Fruit fly (Drosophila melanogaster) whole organism, embryonic: ENCODE data around the gene RhoGAP18B.

Source experiments
- ATbp ChIP-seq: fragments of 200-800 bp; sonication (Bioruptor generic); optimal IDR thresholded peaks from 2 replicates; lab custom pipeline; 2017; ENCODE audit warnings: missing biosample characterization, mild to moderate bottlenecking, missing genetic modification characterization, missing genetic modification reagents
- Atf6 ChIP-seq: fragments of 200-800 bp; sonication (Bioruptor generic); IDR thresholded peaks from 2 replicates; pipeline ENCODE4 v1.3.6; 2022; ENCODE audit warnings: missing biosample characterization, missing genetic modification characterization
- C15 ChIP-seq: fragments of 200-800 bp; sonication (Bioruptor generic); IDR thresholded peaks from 3 replicates; pipeline ENCODE4 v1.3.6; 2022; ENCODE audit warnings: missing biosample characterization, missing genetic modification characterization
- CG10209 ChIP-seq: fragments of 200-800 bp; sonication (Bioruptor generic); optimal IDR thresholded peaks from 3 replicates; lab custom pipeline; 2017; ENCODE audit warnings: missing biosample characterization, mild to moderate bottlenecking, missing genetic modification characterization, missing genetic modification reagents
- CG10274 ChIP-seq: fragments of 200-800 bp; sonication (Bioruptor generic); optimal IDR thresholded peaks from 3 replicates; lab custom pipeline; 2017; ENCODE audit warnings: missing biosample characterization, mild to moderate bottlenecking, missing genetic modification characterization
- CG11504 ChIP-seq: fragments of 200-800 bp; sonication (Bioruptor generic); optimal IDR thresholded peaks from 3 replicates; lab custom pipeline; 2019; ENCODE audit warnings: missing biosample characterization, mild to moderate bottlenecking, missing genetic modification characterization, moderate library complexity
- CG11560 ChIP-seq: fragments of 200-800 bp; sonication (Bioruptor generic); IDR thresholded peaks from 3 replicates; pipeline ENCODE4 v1.3.6; 2022; ENCODE audit warnings: missing biosample characterization, missing genetic modification characterization
- CG13424 ChIP-seq: fragments of 200-800 bp; sonication (Bioruptor generic); optimal IDR thresholded peaks from 2 replicates; lab custom pipeline; 2019; ENCODE audit warnings: missing biosample characterization, mild to moderate bottlenecking, missing genetic modification characterization, moderate library complexity
- CG14014 ChIP-seq: fragments of 200-800 bp; sonication (Bioruptor generic); IDR thresholded peaks from 2 replicates; pipeline ENCODE4 v1.3.6; 2022; ENCODE audit warnings: missing biosample characterization, missing genetic modification characterization
- CG14441 ChIP-seq: fragments of 200-800 bp; sonication (Bioruptor generic); IDR thresholded peaks from 2 replicates; pipeline ENCODE4 v1.3.6; 2022; ENCODE audit warnings: missing biosample characterization, missing genetic modification characterization
- CG1529 ChIP-seq: fragments of 200-800 bp; sonication (Bioruptor generic); optimal IDR thresholded peaks from 3 replicates; lab custom pipeline; 2018; ENCODE audit warnings: missing biosample characterization, missing genetic modification characterization
- CG15514 ChIP-seq: fragments of 200-800 bp; sonication (Bioruptor generic); optimal IDR thresholded peaks from 3 replicates; lab custom pipeline; 2017; ENCODE audit warnings: missing biosample characterization, missing genetic modification characterization, mild to moderate bottlenecking, moderate library complexity, missing genetic modification reagents
- CG1602 ChIP-seq: fragments of 200-800 bp; sonication (Bioruptor generic); optimal IDR thresholded peaks from 3 replicates; lab custom pipeline; 2016; ENCODE audit warnings: missing biosample characterization, missing genetic modification characterization
- CG17359 ChIP-seq: fragments of 200-800 bp; sonication (Bioruptor generic); optimal IDR thresholded peaks from 3 replicates; lab custom pipeline; 2018; ENCODE audit warnings: missing biosample characterization, mild to moderate bottlenecking, missing genetic modification characterization, moderate library complexity
- CG18262 ChIP-seq: fragments of 200-800 bp; optimal IDR thresholded peaks from 3 replicates; lab custom pipeline; 2019; ENCODE audit warnings: missing biosample characterization, mild to moderate bottlenecking, missing genetic modification characterization, moderate library complexity
- CG18599 ChIP-seq: fragments of 200-800 bp; sonication (Bioruptor generic); optimal IDR thresholded peaks from 3 replicates; lab custom pipeline; 2017; ENCODE audit warnings: missing biosample characterization, missing genetic modification characterization, mild to moderate bottlenecking, moderate library complexity, missing genetic modification reagents
- CG30403 ChIP-seq: fragments of 200-800 bp; sonication (Bioruptor generic); optimal IDR thresholded peaks from 3 replicates; lab custom pipeline; 2016; ENCODE audit warnings: missing biosample characterization, missing genetic modification characterization
- CG32772 ChIP-seq: fragments of 200-800 bp; sonication (Bioruptor generic); IDR thresholded peaks from 2 replicates; pipeline ENCODE4 v1.3.6; 2022; ENCODE audit warnings: missing biosample characterization, missing genetic modification characterization
- CG33213 ChIP-seq: fragments of 200-800 bp; sonication (Bioruptor generic); optimal IDR thresholded peaks from 3 replicates; lab custom pipeline; 2016; ENCODE audit warnings: missing biosample characterization, missing genetic modification characterization
- CG6654 ChIP-seq: fragments of 200-800 bp; sonication (Bioruptor generic); optimal IDR thresholded peaks from 2 replicates; lab custom pipeline; 2017; ENCODE audit warnings: missing biosample characterization, mild to moderate bottlenecking, missing genetic modification characterization
- CG6765 ChIP-seq: fragments of 200-800 bp; sonication (Bioruptor generic); optimal IDR thresholded peaks from 3 replicates; lab custom pipeline; 2017; ENCODE audit warnings: missing biosample characterization, mild to moderate bottlenecking, missing genetic modification characterization
- CG6791 ChIP-seq: fragments of 200-800 bp; sonication (Bioruptor generic); IDR thresholded peaks from 3 replicates; pipeline ENCODE4 v1.3.6; 2022; ENCODE audit warnings: missing biosample characterization, missing genetic modification characterization; ENCODE audit not compliant: partially characterized antibody
- CG6813 ChIP-seq: fragments of 200-800 bp; sonication (Bioruptor generic); optimal IDR thresholded peaks from 2 replicates; lab custom pipeline; 2017; ENCODE audit warnings: missing biosample characterization, missing genetic modification characterization, mild to moderate bottlenecking, moderate library complexity, missing genetic modification reagents
- CG7745 ChIP-seq: fragments of 200-800 bp; sonication (Bioruptor generic); optimal IDR thresholded peaks from 2 replicates; lab custom pipeline; 2018; ENCODE audit warnings: missing biosample characterization, mild to moderate bottlenecking, missing genetic modification characterization, moderate library complexity
- CG7839 ChIP-seq: fragments of 200-800 bp; sonication (Bioruptor generic); optimal IDR thresholded peaks from 3 replicates; lab custom pipeline; 2018; ENCODE audit warnings: missing biosample characterization, mild to moderate bottlenecking, missing genetic modification characterization, moderate library complexity
- CG8765 ChIP-seq: fragments of 200-800 bp; sonication (Bioruptor generic); IDR thresholded peaks from 2 replicates; pipeline ENCODE4 v1.3.6; 2022; ENCODE audit warnings: missing biosample characterization, missing genetic modification characterization
- CG9817 ChIP-seq: fragments of 200-800 bp; sonication (Bioruptor generic); optimal IDR thresholded peaks from 2 replicates; lab custom pipeline; 2018; ENCODE audit warnings: missing biosample characterization, mild to moderate bottlenecking, missing genetic modification characterization, moderate library complexity
- Deaf1 ChIP-seq: fragments of 200-800 bp; optimal IDR thresholded peaks from 3 replicates; lab custom pipeline; 2019; ENCODE audit warnings: missing biosample characterization, mild to moderate bottlenecking, missing genetic modification characterization, moderate library complexity
- Hand ChIP-seq: fragments of 200-800 bp; sonication (Bioruptor generic); optimal IDR thresholded peaks from 2 replicates; lab custom pipeline; 2017; ENCODE audit warnings: mild to moderate bottlenecking, missing biosample characterization, missing genetic modification reagents, missing genetic modification characterization
- Hey ChIP-seq: fragments of 200-800 bp; sonication (Bioruptor generic); optimal IDR thresholded peaks from 3 replicates; lab custom pipeline; 2018; ENCODE audit warnings: missing biosample characterization, mild to moderate bottlenecking, missing genetic modification characterization
- Hmr ChIP-seq: fragments of 200-800 bp; sonication (Bioruptor generic); optimal IDR thresholded peaks from 3 replicates; lab custom pipeline; 2017; ENCODE audit warnings: mild to moderate bottlenecking, missing biosample characterization, missing genetic modification reagents, missing genetic modification characterization
- Lpt ChIP-seq: fragments of >200 bp; optimal IDR thresholded peaks from 2 replicates; lab custom pipeline; 2018; ENCODE audit warnings: missing biosample characterization, missing genetic modification characterization
- MBD-R2 ChIP-seq: fragments of 200-800 bp; sonication (Bioruptor generic); IDR thresholded peaks from 2 replicates; pipeline ENCODE4 v1.3.6; 2022; ENCODE audit warnings: missing biosample characterization, missing genetic modification characterization
- Meics ChIP-seq: fragments of 200-800 bp; sonication (Bioruptor generic); optimal IDR thresholded peaks from 2 replicates; lab custom pipeline; 2017; ENCODE audit warnings: missing biosample characterization, mild to moderate bottlenecking, missing genetic modification characterization
- bsh ChIP-seq, 2 experiments: fragments of 200-800 bp; sonication (Bioruptor generic); optimal IDR thresholded peaks; 2 replicates each; lab custom pipeline; 2017 to 2018; ENCODE audit warnings: mild to moderate bottlenecking in 2 of 2, missing biosample characterization in 2 of 2, missing genetic modification characterization in 2 of 2, moderate library complexity in 1 of 2
- dysf ChIP-seq: fragments of 200-800 bp; sonication (Bioruptor generic); IDR thresholded peaks from 3 replicates; pipeline ENCODE4 v1.3.6; 2022; ENCODE audit warnings: missing biosample characterization, missing genetic modification characterization
- gcm ChIP-seq: fragments of 200-800 bp; sonication (Bioruptor generic); optimal IDR thresholded peaks from 2 replicates; lab custom pipeline; 2019; ENCODE audit warnings: missing biosample characterization, mild to moderate bottlenecking, missing genetic modification characterization, moderate library complexity
- grau ChIP-seq: fragments of 200-800 bp; optimal IDR thresholded peaks from 3 replicates; lab custom pipeline; 2019; ENCODE audit warnings: missing biosample characterization, mild to moderate bottlenecking, missing genetic modification characterization, moderate library complexity
- hbn ChIP-seq: fragments of 200-800 bp; sonication (Bioruptor generic); IDR thresholded peaks from 2 replicates; pipeline ENCODE4 v1.3.6; 2022; ENCODE audit warnings: missing biosample characterization, missing genetic modification characterization; ENCODE audit not compliant: partially characterized antibody
- insv ChIP-seq, 2 experiments: fragments of 200-800 bp; sonication (Bioruptor generic); optimal IDR thresholded peaks; 3 replicates each; lab custom pipeline; 2016 to 2018; ENCODE audit warnings: missing biosample characterization in 2 of 2, missing genetic modification characterization in 2 of 2
- lola ChIP-seq, 3 experiments: fragments of >200 bp in 2 of 3; fragments of 200-800 bp in 1 of 3; sonication (Bioruptor generic) in 1 of 3; optimal IDR thresholded peaks; 2 replicates each; lab custom pipeline; 2017 to 2019; ENCODE audit warnings: missing biosample characterization in 3 of 3, missing genetic modification characterization in 3 of 3, mild to moderate bottlenecking in 1 of 3, moderate library complexity in 1 of 3
- mam ChIP-seq: fragments of 200-800 bp; sonication (Bioruptor generic); optimal IDR thresholded peaks from 3 replicates; lab custom pipeline; 2016; ENCODE audit warnings: missing biosample characterization, missing genetic modification characterization
- nerfin-1 ChIP-seq: fragments of 200-800 bp; sonication (Bioruptor generic); optimal IDR thresholded peaks from 3 replicates; lab custom pipeline; 2019; ENCODE audit warnings: missing biosample characterization, mild to moderate bottlenecking, missing genetic modification characterization, moderate library complexity
- pum ChIP-seq: fragments of 200-800 bp; sonication (Bioruptor generic); optimal IDR thresholded peaks from 2 replicates; lab custom pipeline; 2016; ENCODE audit warnings: missing biosample characterization, missing genetic modification characterization
- tap ChIP-seq: fragments of 200-800 bp; optimal IDR thresholded peaks from 3 replicates; lab custom pipeline; 2019; ENCODE audit warnings: missing biosample characterization, mild to moderate bottlenecking, missing genetic modification characterization, moderate library complexity
- trh ChIP-seq: fragments of 200-800 bp; sonication (Bioruptor generic); optimal IDR thresholded peaks from 2 replicates; lab custom pipeline; 2016; ENCODE audit warnings: missing biosample characterization, missing genetic modification characterization
- wek ChIP-seq: fragments of 200-800 bp; sonication (Bioruptor generic); optimal IDR thresholded peaks from 3 replicates; lab custom pipeline; 2018; ENCODE audit warnings: missing biosample characterization, mild to moderate bottlenecking, missing genetic modification characterization, moderate library complexity
- zfh2 ChIP-seq: fragments of 200-800 bp; sonication (Bioruptor generic); optimal IDR thresholded peaks from 2 replicates; lab custom pipeline; 2016; ENCODE audit warnings: missing biosample characterization, missing genetic modification characterization

The RhoGAP18B gene

DNA sequence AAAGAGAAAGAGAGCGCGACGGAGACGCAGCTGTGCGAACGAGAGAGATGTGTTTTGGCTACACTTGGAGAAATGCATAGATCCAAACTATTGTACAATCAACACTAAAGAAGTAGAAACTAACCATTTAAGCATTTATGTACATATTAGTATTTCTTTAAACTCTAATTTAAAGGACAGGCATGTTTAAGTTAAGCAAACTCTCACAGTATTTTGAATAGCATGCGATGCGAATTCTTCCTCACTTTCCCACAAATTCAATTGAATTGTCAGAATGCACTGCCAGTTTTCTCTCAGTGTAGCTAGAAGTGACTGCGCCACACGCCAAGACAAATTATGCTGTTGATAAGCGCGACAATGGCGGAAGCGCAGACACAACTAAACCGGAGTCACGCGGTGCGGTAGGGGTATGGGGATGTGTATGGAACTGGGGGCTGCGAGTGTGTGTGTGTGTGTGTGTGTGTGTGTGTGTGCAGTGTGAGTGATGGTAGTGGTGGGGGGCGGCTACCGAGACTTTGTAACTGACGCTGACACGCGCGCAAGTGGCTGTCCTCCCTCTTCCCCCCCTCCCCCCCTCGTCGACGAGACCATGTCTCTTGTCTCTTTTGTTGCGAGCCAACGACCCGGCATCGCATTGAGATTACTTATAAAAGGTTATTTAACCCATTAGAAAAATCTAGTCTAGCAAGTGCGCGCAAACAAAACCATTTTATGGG, 59.9 kb downstream of the RhoGAP18B start (continued):
- TF ChIP-seq MBD-R2 (GFP tag; lab: Robert Waterston, UW) (no peak), CG17359 (peak; percentile 38), CG14441 (GFP tag; lab: Robert Waterston, UW) (no peak), zfh2 (GFP tag; lab: Kevin White, UChicago) (no peak), CG6654 (no peak), CG6791 (no peak), dysf (peak; percentile 65; the same call in 2 of the 3 replicates), CG7745 (tag; lab: Kevin White, UChicago) (no peak), Atf6 (GFP tag; lab: Robert Waterston, UW) (no peak), CG1602 (GFP tag; lab: Kevin White, UChicago) (peak; percentile 15), CG6813 (peak; percentile 26), CG33213 (GFP tag; lab: Kevin White, UChicago) (no peak), Lpt (GFP tag; lab: Kevin White, UChicago) (no peak), pum (GFP tag; lab: Kevin White, UChicago) (peak; percentile 15), insv (GFP tag; optimal IDR thresholded peaks at IDR 0.05; lab: Kevin White, UChicago) (no peak), Hand (peak; percentile 5), CG7839 (tag; lab: Kevin White, UChicago) (peak; percentile 68), gcm (no peak), CG18599 (GFP tag; lab: Kevin White, UChicago) (peak; percentile 65), CG15514 (GFP tag; lab: Kevin White, UChicago) (peak; percentile 9), wek (GFP tag; lab: Kevin White, UChicago) (no peak), ATbp (GFP tag; lab: Kevin White, UChicago) (peak; percentile 24), CG13424 (tag; lab: Kevin White, UChicago) (peak; percentile 50), CG14014 (GFP tag; lab: Robert Waterston, UW) (no peak), nerfin-1 (tag; lab: Kevin White, UChicago) (peak; percentile 26), Meics (GFP tag; lab: Kevin White, UChicago) (peak; percentile 55), Deaf1 (tag; lab: Kevin White, UChicago) (no peak), CG8765 (no peak), CG30403 (GFP tag; lab: Kevin White, UChicago) (peak; percentile 52), bsh (GFP tag; optimal IDR thresholded peaks at IDR 0.05; lab: Kevin White, UChicago) (peak in 1 of 2 experiments; percentile 36), mam (GFP tag; lab: Kevin White, UChicago) (no peak), CG11560 (no peak), CG18262 (tag; lab: Kevin White, UChicago) (peak; percentile 35), Hey (no peak), trh (GFP tag; lab: Kevin White, UChicago) (no peak), CG10209 (GFP tag; lab: Kevin White, UChicago) (peak; percentile 32), grau (peak; percentile 56), CG6765 (GFP tag; lab: Kevin White, UChicago) (no peak), lola (GFP tag; optimal IDR thresholded peaks at IDR 0.05; lab: Kevin White, UChicago) (peak in 1 of 3 experiments; percentile 0), CG11504 (peak; percentile 49), CG32772 (GFP tag; lab: Robert Waterston, UW) (no peak), C15 (GFP tag; lab: Robert Waterston, UW) (no peak), Hmr (GFP tag; lab: Kevin White, UChicago) (peak; percentile 51), CG10274 (GFP tag; lab: Kevin White, UChicago) (peak; percentile 10), CG9817 (peak; percentile 37), CG1529 (GFP tag; lab: Kevin White, UChicago) (no peak), hbn (no peak), tap (tag; lab: Kevin White, UChicago) (peak; percentile 23)
